Worm (Caenorhabditis elegans) whole organism, L4 larva: Measurements from ENCODE around the gene srg-31.

Experiments
- F26F4.8 ChIP-seq: fragments of 200-800 bp; sonication (Bioruptor generic); conservative IDR thresholded peaks from 2 replicates; pipeline ENCODE4 v1.3.6; 2022; ENCODE audit warnings: missing genetic modification characterization, missing compliant biosample characterization
- F49E8.2 ChIP-seq: sonication (generic microtip); optimal IDR thresholded peaks from 2 replicates; lab custom pipeline; 2016; ENCODE audit warnings: missing compliant biosample characterization, mild to moderate bottlenecking, missing genetic modification characterization, borderline replicate concordance
- R02D3.7 ChIP-seq: fragments of 150-350 bp; sonication (generic microtip); optimal IDR thresholded peaks from 3 replicates; lab custom pipeline; 2014; ENCODE audit warnings: missing biosample characterization, missing genetic modification characterization
- T20F7.1 ChIP-seq: fragments of 200-800 bp; sonication (Bioruptor generic); optimal IDR thresholded peaks from 2 replicates; lab custom pipeline; 2018; ENCODE audit warnings: mild to moderate bottlenecking, missing genetic modification characterization, missing compliant biosample characterization
- Y48G9A.11 ChIP-seq: fragments of 200-800 bp; sonication (Bioruptor generic); IDR thresholded peaks from 2 replicates; pipeline ENCODE4 v1.3.6; 2022; ENCODE audit warnings: missing genetic modification reagents, missing genetic modification characterization, missing compliant biosample characterization
- aha-1 ChIP-seq: fragments of 150-350 bp; peaks from one replicate; lab custom pipeline; 2014; ENCODE audit warnings: missing biosample characterization, missing genetic modification characterization
- ceh-20 ChIP-seq: fragments of 200-800 bp; sonication (Bioruptor generic); IDR thresholded peaks from 2 replicates; pipeline ENCODE4 v1.3.6; 2022; ENCODE audit warnings: missing genetic modification reagents, missing genetic modification characterization, missing compliant biosample characterization
- cey-2 ChIP-seq: sonication (generic microtip); optimal IDR thresholded peaks from 3 replicates; lab custom pipeline; 2017; ENCODE audit warnings: missing genetic modification characterization, mild to moderate bottlenecking, missing compliant biosample characterization, antibody characterized with exemption, borderline replicate concordance; ENCODE audit not compliant: insufficient read depth
- daf-16 ChIP-seq, 3 experiments: sonication (generic microtip); optimal IDR thresholded peaks; 2 replicates each; lab custom pipeline; 2016 to 2017; ENCODE audit warnings: missing genetic modification characterization in 3 of 3, missing genetic modification reagents in 3 of 3, mild to moderate bottlenecking in 2 of 3, missing compliant biosample characterization in 2 of 3, missing biosample characterization in 1 of 3, moderate library complexity in 1 of 3
- daf-8 ChIP-seq: fragments of 200-800 bp; sonication (Bioruptor generic); IDR thresholded peaks from 2 replicates; pipeline ENCODE4 v1.3.6; 2022; ENCODE audit warnings: missing genetic modification characterization, missing compliant biosample characterization
- dmd-6 ChIP-seq: fragments of 200-800 bp; sonication (Bioruptor generic); IDR thresholded peaks from 2 replicates; pipeline ENCODE4 v1.3.6; 2022; ENCODE audit warnings: missing genetic modification reagents, missing genetic modification characterization, missing compliant biosample characterization
- dmd-9 ChIP-seq: fragments of 200-800 bp; sonication (Bioruptor generic); IDR thresholded peaks from 2 replicates; pipeline ENCODE4 v1.3.6; 2022; ENCODE audit warnings: missing genetic modification reagents, missing genetic modification characterization, missing compliant biosample characterization
- dve-1 ChIP-seq: sonication (generic microtip); optimal IDR thresholded peaks from 2 replicates; lab custom pipeline; 2017; ENCODE audit warnings: antibody characterized with exemption, mild to moderate bottlenecking, missing genetic modification characterization, missing compliant biosample characterization; ENCODE audit not compliant: insufficient read depth
- gei-8 ChIP-seq: fragments of 200-800 bp; sonication (Bioruptor generic); optimal IDR thresholded peaks from 2 replicates; lab custom pipeline; 2018; ENCODE audit warnings: mild to moderate bottlenecking, missing genetic modification characterization, missing compliant biosample characterization
- hif-1 ChIP-seq, 2 experiments: sonication (generic microtip); optimal IDR thresholded peaks; 2 replicates each; lab custom pipeline; 2016 to 2017; ENCODE audit warnings: missing compliant biosample characterization in 2 of 2, missing genetic modification characterization in 2 of 2, missing genetic modification reagents in 2 of 2, missing genotype in 2 of 2, mild to moderate bottlenecking in 1 of 2
- hlh-11 ChIP-seq: fragments of 200-800 bp; sonication (Bioruptor generic); optimal IDR thresholded peaks from 2 replicates; lab custom pipeline; 2018; ENCODE audit warnings: mild to moderate bottlenecking, missing genetic modification characterization, missing compliant biosample characterization
- hlh-30 ChIP-seq: sonication (generic microtip); optimal IDR thresholded peaks from 2 replicates; lab custom pipeline; 2017; ENCODE audit warnings: antibody characterized with exemption, mild to moderate bottlenecking, missing genetic modification characterization, missing compliant biosample characterization; ENCODE audit not compliant: insufficient read depth
- lim-7 ChIP-seq: fragments of 200-800 bp; sonication (Bioruptor generic); IDR thresholded peaks from 2 replicates; pipeline ENCODE4 v1.3.6; 2022; ENCODE audit warnings: missing genetic modification characterization, missing compliant biosample characterization
- lin-13 ChIP-seq: fragments of 150-350 bp; optimal IDR thresholded peaks from 2 replicates; lab custom pipeline; 2014; ENCODE audit warnings: missing biosample characterization, missing genetic modification reagents, missing genetic modification characterization
- lin-29 ChIP-seq: fragments of 200-800 bp; sonication (Bioruptor generic); IDR thresholded peaks from 2 replicates; pipeline ENCODE4 v1.3.6; 2022; ENCODE audit warnings: missing genetic modification reagents, missing genetic modification characterization, missing compliant biosample characterization
- lin-38 ChIP-seq: fragments of 200-800 bp; sonication (Bioruptor generic); IDR thresholded peaks from 2 replicates; pipeline ENCODE4 v1.3.6; 2022; ENCODE audit warnings: missing genetic modification reagents, missing genetic modification characterization, missing compliant biosample characterization
- lir-3 ChIP-seq: sonication (generic microtip); optimal IDR thresholded peaks from 2 replicates; lab custom pipeline; 2016; ENCODE audit warnings: mild to moderate bottlenecking, missing genetic modification characterization, missing compliant biosample characterization
- mdl-1 ChIP-seq, 2 experiments: fragments of 150-350 bp in 1 of 2; sonication (generic microtip) in 1 of 2; optimal IDR thresholded peaks; 2 replicates each; lab custom pipeline; 2014 to 2017; ENCODE audit warnings: missing biosample characterization in 2 of 2, missing genetic modification characterization in 2 of 2
- mep-1 ChIP-seq: fragments of 150-350 bp; sonication (generic microtip); optimal IDR thresholded peaks from 3 replicates; lab custom pipeline; 2014; ENCODE audit warnings: missing biosample characterization, missing genetic modification characterization
- mes-2 ChIP-seq: sonication (generic microtip); optimal IDR thresholded peaks from 2 replicates; lab custom pipeline; 2016; ENCODE audit warnings: missing genotype, mild to moderate bottlenecking, missing genetic modification characterization, missing compliant biosample characterization; ENCODE audit not compliant: poor library complexity, severe bottlenecking
- mxl-2 ChIP-seq: fragments of 200-800 bp; sonication (Bioruptor generic); conservative IDR thresholded peaks from 2 replicates; pipeline ENCODE4 v1.3.6; 2022; ENCODE audit warnings: missing genetic modification reagents, missing genetic modification characterization, missing compliant biosample characterization
- mxl-3 ChIP-seq: fragments of 200-800 bp; sonication (Bioruptor generic); optimal IDR thresholded peaks from 2 replicates; lab custom pipeline; 2018; ENCODE audit warnings: mild to moderate bottlenecking, missing genetic modification characterization, missing compliant biosample characterization
- nhr-102 ChIP-seq: sonication (generic microtip); optimal IDR thresholded peaks from 2 replicates; lab custom pipeline; 2016; ENCODE audit warnings: mild to moderate bottlenecking, missing genetic modification characterization, moderate library complexity, missing compliant biosample characterization
- nhr-11 ChIP-seq: fragments of 150-350 bp; optimal IDR thresholded peaks from 2 replicates; lab custom pipeline; 2014; ENCODE audit warnings: missing biosample characterization, missing genetic modification characterization
- nhr-111 ChIP-seq: fragments of 200-800 bp; sonication (Bioruptor generic); optimal IDR thresholded peaks from 2 replicates; lab custom pipeline; 2018; ENCODE audit warnings: mild to moderate bottlenecking, missing genetic modification characterization, missing compliant biosample characterization
- nhr-28 ChIP-seq: fragments of 150-350 bp; optimal IDR thresholded peaks from 2 replicates; lab custom pipeline; 2014; ENCODE audit warnings: missing biosample characterization, missing genetic modification characterization
- nhr-41 ChIP-seq: fragments of 200-800 bp; sonication (Bioruptor generic); IDR thresholded peaks from 2 replicates; pipeline ENCODE4 v1.3.6; 2022; ENCODE audit warnings: missing genetic modification reagents, missing genetic modification characterization, missing compliant biosample characterization
- nhr-42 ChIP-seq: fragments of 200-800 bp; sonication (Bioruptor generic); IDR thresholded peaks from 2 replicates; pipeline ENCODE4 v1.3.6; 2022; ENCODE audit warnings: missing genetic modification characterization, missing compliant biosample characterization
- nhr-6 ChIP-seq: fragments of 150-350 bp; optimal IDR thresholded peaks from 2 replicates; lab custom pipeline; 2014; ENCODE audit warnings: missing biosample characterization, missing genetic modification characterization
- nhr-77 ChIP-seq: fragments of 150-350 bp; optimal IDR thresholded peaks from 2 replicates; lab custom pipeline; 2014; ENCODE audit warnings: missing biosample characterization, missing genetic modification characterization
- rbr-2 ChIP-seq: sonication (generic microtip); optimal IDR thresholded peaks from 2 replicates; lab custom pipeline; 2016; ENCODE audit warnings: missing genotype, missing genetic modification characterization, missing compliant biosample characterization
- sdz-12 ChIP-seq: fragments of 200-800 bp; sonication (Bioruptor generic); optimal IDR thresholded peaks from 2 replicates; lab custom pipeline; 2018; ENCODE audit warnings: mild to moderate bottlenecking, missing genetic modification characterization, missing compliant biosample characterization
- skn-1 ChIP-seq: fragments of 150-350 bp; optimal IDR thresholded peaks from 2 replicates; lab custom pipeline; 2014; ENCODE audit warnings: missing biosample characterization, missing genetic modification characterization
- unc-62 ChIP-seq, 3 experiments: fragments of 150-350 bp in 1 of 3; sonication (generic microtip); optimal IDR thresholded peaks in 2 of 3; peaks in 1 of 3; 1 replicate in 1 of 3; 2 replicates in 2 of 3; lab custom pipeline; 2014 to 2017; ENCODE audit warnings: missing biosample characterization in 3 of 3, missing genetic modification characterization in 3 of 3, missing genetic modification reagents in 3 of 3, missing genotype in 1 of 3
- zag-1 ChIP-seq: fragments of 150-350 bp; optimal IDR thresholded peaks from 2 replicates; lab custom pipeline; 2014; ENCODE audit warnings: missing biosample characterization, missing genetic modification characterization
- zip-11 ChIP-seq: fragments of 200-800 bp; sonication (Bioruptor generic); IDR thresholded peaks from 2 replicates; pipeline ENCODE4 v1.3.6; 2022; ENCODE audit warnings: missing genetic modification characterization, missing compliant biosample characterization
- ztf-11 ChIP-seq: fragments of 150-350 bp; optimal IDR thresholded peaks from 2 replicates; lab custom pipeline; 2014; ENCODE audit warnings: missing biosample characterization, missing genetic modification characterization

The srg-31 gene

DNA sequence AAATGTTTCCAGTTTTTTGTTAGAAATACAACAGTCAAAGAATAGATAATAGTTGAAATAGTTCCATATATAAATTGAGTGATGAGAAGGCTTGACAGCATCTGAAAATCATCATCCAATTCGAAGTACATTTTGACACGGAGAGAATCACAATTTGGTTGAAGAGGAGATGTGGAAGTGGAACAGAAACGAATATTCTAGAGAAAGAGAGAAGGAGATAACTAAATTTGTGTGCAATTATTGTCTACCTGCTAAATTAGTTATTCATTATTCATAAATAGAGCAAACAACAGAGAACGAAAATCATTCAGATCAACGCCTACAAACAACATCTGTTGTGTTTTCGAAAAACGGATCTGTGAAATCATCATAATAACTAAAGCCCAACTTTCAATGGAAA lies at the start of gene srg-31:
Gene srg-31, minus strand, starts transcription at position 101 of the 400 bp plus-strand sequence.
- TF ChIP-seq hlh-11 (tag; lab: Kevin White, UChicago) (no peak), unc-62 (GFP tag; optimal IDR thresholded peaks at IDR 0.05 in 1 of 2; lab: Kevin White, UChicago) (peak in 1 of 2 experiments; percentile 51), unc-62 (tag; optimal IDR thresholded peaks at IDR 0.05; lab: Kevin White, UChicago) (no peak), F26F4.8 (GFP tag; lab: Robert Waterston, UW) (no peak)

- TF ChIP-seq mxl-2 (GFP tag; lab: Robert Waterston, UW) (no peak), mep-1 (no peak), lin-38 (GFP tag; lab: Robert Waterston, UW) (no peak), R02D3.7 (tag; lab: Kevin White, UChicago) (no peak), dmd-6 (GFP tag; lab: Robert Waterston, UW) (0 out of 2 replicates have a peak, but pooled peaks have one; percentile 14), Y48G9A.11 (GFP tag; lab: Robert Waterston, UW) (no peak), nhr-41 (no peak), F49E8.2 (tag; lab: Kevin White, UChicago) (no peak), nhr-6 (tag; lab: Kevin White, UChicago) (no peak), hif-1 (tag; optimal IDR thresholded peaks at IDR 0.05; lab: Kevin White, UChicago) (no peak), dve-1 (tag; lab: Kevin White, UChicago) (peak; percentile 21), daf-16 (GFP tag; optimal IDR thresholded peaks at IDR 0.05; lab: Kevin White, UChicago) (no peak), daf-16 (tag; optimal IDR thresholded peaks at IDR 0.05; lab: Kevin White, UChicago) (peak; percentile 50)
Measured at ce11 chrV:7000734-7001133, 47.0 kb upstream of the srg-31 start.

- TF ChIP-seq mes-2 (no peak), hlh-30 (tag; lab: Kevin White, UChicago) (peak; percentile 39), lir-3 (tag; lab: Kevin White, UChicago) (no peak), lin-29 (no peak), dve-1 (tag; lab: Kevin White, UChicago) (peak; percentile 19), cey-2 (tag; lab: Kevin White, UChicago) (no peak), aha-1 (tag; lab: Kevin White, UChicago) (peak; percentile 73), nhr-11 (tag; lab: Kevin White, UChicago) (no peak), nhr-111 (no peak), lin-13 (GFP tag; lab: Kevin White, UChicago) (no peak), nhr-42 (GFP tag; lab: Robert Waterston, UW) (no peak), unc-62 (GFP tag; optimal IDR thresholded peaks at IDR 0.05 in 1 of 2; lab: Kevin White, UChicago) (no peak), unc-62 (tag; optimal IDR thresholded peaks at IDR 0.05; lab: Kevin White, UChicago) (no peak), nhr-28 (tag; lab: Kevin White, UChicago) (peak; percentile 79), zip-11 (GFP tag; lab: Robert Waterston, UW) (no peak), dmd-6 (GFP tag; lab: Robert Waterston, UW) (peak; percentile 54), mdl-1 (tag; optimal IDR thresholded peaks at IDR 0.05; lab: Kevin White, UChicago) (peak in 1 of 2 experiments; percentile 83), gei-8 (no peak), R02D3.7 (tag; lab: Kevin White, UChicago) (no peak), ztf-11 (no peak), ceh-20 (GFP tag; lab: Robert Waterston, UW) (no peak), zag-1 (no peak), T20F7.1 (GFP tag; lab: Kevin White, UChicago) (no peak), skn-1 (tag; lab: Kevin White, UChicago) (no peak), daf-8 (GFP tag; lab: Robert Waterston, UW) (no peak), hlh-11 (tag; lab: Kevin White, UChicago) (peak; percentile 52), lim-7 (GFP tag; lab: Robert Waterston, UW) (no peak), F49E8.2 (tag; lab: Kevin White, UChicago) (no peak), dmd-9 (GFP tag; lab: Robert Waterston, UW) (no peak), daf-16 (GFP tag; optimal IDR thresholded peaks at IDR 0.05; lab: Kevin White, UChicago) (no peak), daf-16 (tag; optimal IDR thresholded peaks at IDR 0.05; lab: Kevin White, UChicago) (peak; percentile 51), nhr-102 (tag; lab: Kevin White, UChicago) (no peak), nhr-77 (no peak), rbr-2 (tag; lab: Kevin White, UChicago) (no peak), sdz-12 (GFP tag; lab: Kevin White, UChicago) (no peak), hif-1 (tag; optimal IDR thresholded peaks at IDR 0.05; lab: Kevin White, UChicago) (peak in 1 of 2 experiments; percentile 57), mxl-2 (GFP tag; lab: Robert Waterston, UW) (no peak), mxl-3 (GFP tag; lab: Kevin White, UChicago) (peak; percentile 38), mep-1 (peak; percentile 20)
Measured at ce11 chrV:6998303-6998884, 44.7 kb upstream of the srg-31 start, which contains the start of gene nhr-42. Gene nhr-42, plus strand, starts transcription at chrV:6998819.
